Fruit fly (Drosophila melanogaster): Measurements from ENCODE around the gene ppk5.

The ppk5 gene

dm6 chr3L:21501172-21501571 is 33.3 kb upstream of the ppk5 start, which contains the start of gene Est-Q:
Gene Est-Q (plus strand): TSS chr3L:21501421.
- TF ChIP-seq sens (GFP tag) (peak; percentile 6), gt (GFP tag; IDR thresholded peaks at IDR 0.05) (no peak), sug (tag; optimal IDR thresholded peaks at IDR 0.05) (peak; percentile 26), CG42726 (GFP tag; IDR thresholded peaks at IDR 0.05; ENCODE audit: partially characterized antibody) (no peak), pho (GFP tag; optimal IDR thresholded peaks at IDR 0.05) (no peak), D19B (GFP tag; optimal IDR thresholded peaks at IDR 0.05) (peak; percentile 46), CG12155 (GFP tag; optimal IDR thresholded peaks at IDR 0.05) (no peak), psq (GFP tag; optimal IDR thresholded peaks at IDR 0.05) (no peak), lilli (GFP tag; optimal IDR thresholded peaks at IDR 0.05) (no peak)

DNA sequence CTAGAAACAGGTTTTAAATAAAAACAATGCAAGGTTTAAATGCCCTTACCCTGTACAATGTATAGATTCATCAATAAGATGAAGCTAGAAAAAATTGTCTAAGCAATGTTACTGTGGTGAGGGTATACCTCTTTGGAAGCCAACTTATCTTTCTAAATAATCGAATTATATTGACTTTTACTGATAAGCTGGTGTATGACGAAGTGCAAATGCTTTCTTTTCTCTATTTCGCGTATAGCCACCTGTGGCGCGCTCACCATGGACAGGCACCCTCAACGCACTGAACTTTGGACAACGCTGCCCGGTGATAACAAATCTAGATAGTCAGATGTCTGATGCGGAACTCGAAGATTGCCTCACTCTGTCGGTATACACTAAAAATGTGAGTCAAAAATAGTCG is 32.5 kb upstream of the ppk5 start:
- TF ChIP-seq Ada2b (GFP tag; IDR thresholded peaks at IDR 0.05) (0 out of 2 replicates have a peak, but pooled peaks have one; percentile 14), bab2 (GFP tag; optimal IDR thresholded peaks at IDR 0.05) (no peak), oc (tag; optimal IDR thresholded peaks at IDR 0.05) (no peak), CkIIα-i1 (GFP tag; IDR thresholded peaks at IDR 0.05) (no peak), CG34376 (GFP tag; optimal IDR thresholded peaks at IDR 0.05) (peak; percentile 25), NK7.1 (GFP tag; optimal IDR thresholded peaks at IDR 0.05) (no peak), NfI (GFP tag; optimal IDR thresholded peaks at IDR 0.05) (no peak), Dip2 (GFP tag; IDR thresholded peaks at IDR 0.05) (no peak), Dfd (GFP tag; optimal IDR thresholded peaks at IDR 0.05) (no peak), tin (GFP tag; optimal IDR thresholded peaks at IDR 0.05) (no peak), Dref (GFP tag; IDR thresholded peaks at IDR 0.05) (no peak), CG7839 (tag; optimal IDR thresholded peaks at IDR 0.05) (peak; percentile 27), prd (optimal IDR thresholded peaks at IDR 0.05) (no peak), prd (GFP tag; IDR thresholded peaks at IDR 0.05) (peak; percentile 22; the same call in 1 of the 3 replicates), gt (GFP tag; IDR thresholded peaks at IDR 0.05) (no peak), Sox102F (GFP tag; optimal IDR thresholded peaks at IDR 0.05) (peak; percentile 30), CG9932 (GFP tag; IDR thresholded peaks at IDR 0.05) (no peak), tgo (GFP tag; IDR thresholded peaks at IDR 0.05) (peak; percentile 35; the same call in 1 of the 3 replicates), CG4707 (GFP tag; optimal IDR thresholded peaks at IDR 0.05) (no peak), klu (GFP tag; IDR thresholded peaks at IDR 0.05) (no peak), nerfin-1 (tag; optimal IDR thresholded peaks at IDR 0.05) (no peak), CG4820 (GFP tag; optimal IDR thresholded peaks at IDR 0.05) (no peak), CG7987 (GFP tag; optimal IDR thresholded peaks at IDR 0.05) (no peak), HLH3B (GFP tag; IDR thresholded peaks at IDR 0.05) (peak; percentile 47; the same call in 1 of the 2 replicates), CG1529 (GFP tag; optimal IDR thresholded peaks at IDR 0.05) (no peak), sisA (GFP tag; IDR thresholded peaks at IDR 0.05) (no peak), Hr78 (GFP tag; optimal IDR thresholded peaks at IDR 0.05) (peak in 1 of 2 experiments; percentile 65), bowl (GFP tag; IDR thresholded peaks at IDR 0.05) (no peak), CG30020 (tag; optimal IDR thresholded peaks at IDR 0.05) (no peak), CG3838 (GFP tag; optimal IDR thresholded peaks at IDR 0.05) (no peak), CG6791 (GFP tag; IDR thresholded peaks at IDR 0.05; ENCODE audit: partially characterized antibody) (no peak), zfh1 (GFP tag; IDR thresholded peaks at IDR 0.05) (peak; percentile 56; the same call in 2 of the 3 replicates), pan (optimal IDR thresholded peaks at IDR 0.05) (no peak), pan (GFP tag; optimal IDR thresholded peaks at IDR 0.05 in 1 of 2, IDR thresholded peaks at IDR 0.05 in 1 of 2) (peak in 1 of 2 experiments; percentile 47), Awh (GFP tag; IDR thresholded peaks at IDR 0.05) (no peak), D19A (tag; optimal IDR thresholded peaks at IDR 0.05) (peak; percentile 81), CG8281 (tag; optimal IDR thresholded peaks at IDR 0.05) (no peak), Oli (tag; optimal IDR thresholded peaks at IDR 0.05) (no peak), lov (optimal IDR thresholded peaks at IDR 0.05) (no peak), lov (GFP tag; IDR thresholded peaks at IDR 0.05) (no peak), tna (GFP tag; IDR thresholded peaks at IDR 0.05; ENCODE audit: partially characterized antibody) (no peak), slou (GFP tag; optimal IDR thresholded peaks at IDR 0.05) (no peak), CG6683 (GFP tag; optimal IDR thresholded peaks at IDR 0.05) (no peak)

All from whole organism, embryonic.